Worm (Caenorhabditis elegans): ENCODE data around the gene tig-3.

The tig-3 gene

DNA sequence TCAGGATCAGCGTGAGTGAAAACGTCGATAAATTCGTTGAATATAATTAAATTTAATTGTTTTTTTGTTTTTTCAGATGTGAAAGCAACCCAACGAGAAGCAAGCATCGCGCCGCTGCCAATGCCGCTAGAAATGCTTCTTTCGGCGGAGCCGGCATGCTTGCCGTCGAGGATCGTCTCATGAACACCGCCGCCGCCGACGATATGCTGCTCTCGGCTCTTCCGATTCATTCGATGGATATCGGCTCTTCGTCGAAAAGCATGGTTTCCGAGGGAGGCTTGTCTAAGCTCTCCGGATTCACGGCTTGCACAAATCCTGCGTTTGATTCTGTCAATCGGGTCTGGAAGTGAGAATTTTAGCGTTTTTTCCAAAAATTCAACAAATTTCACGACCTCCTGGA is 18.4 kb downstream of the tig-3 start:
- no peak for TF ChIP-seq ceh-31 (tag; optimal IDR thresholded peaks at IDR 0.05)
- no peak for TF ChIP-seq hlh-6 (tag; optimal IDR thresholded peaks at IDR 0.05)
- no peak for TF ChIP-seq ceh-34 (tag; optimal IDR thresholded peaks at IDR 0.05)
- no peak for TF ChIP-seq nhr-232 (tag; optimal IDR thresholded peaks at IDR 0.05)
- no peak for TF ChIP-seq pha-2 (tag; optimal IDR thresholded peaks at IDR 0.05)
- TF ChIP-seq ets-4 (tag; optimal IDR thresholded peaks at IDR 0.05): no peak
- TF ChIP-seq nhr-11 (tag; optimal IDR thresholded peaks at IDR 0.05): no peak
- no peak for TF ChIP-seq fkh-6 (tag; optimal IDR thresholded peaks at IDR 0.05)
- no peak for TF ChIP-seq C08G9.2 (tag; optimal IDR thresholded peaks at IDR 0.05)
- TF ChIP-seq ceh-9 (tag; optimal IDR thresholded peaks at IDR 0.05): no peak

DNA sequence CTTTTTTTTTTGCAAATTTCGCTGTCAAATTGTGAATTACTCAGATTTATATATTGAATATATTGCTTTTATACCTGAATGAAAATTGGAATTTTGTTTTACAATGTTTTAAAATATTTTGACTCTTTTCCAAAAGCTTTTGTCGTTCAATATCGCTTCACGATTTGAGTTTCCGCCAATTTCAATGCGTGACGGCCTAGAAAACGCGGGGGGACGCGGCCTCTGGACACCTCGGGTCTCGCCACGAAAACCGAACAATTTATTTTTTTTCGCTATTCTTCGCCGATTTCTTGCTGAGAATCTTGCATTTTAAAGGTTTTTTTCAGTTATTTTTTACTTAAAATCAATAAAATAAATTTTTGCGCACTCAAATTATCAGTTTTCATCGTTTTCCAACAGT is 18.9 kb downstream of the tig-3 start, which contains the start of gene Y46E12BL.2:
Y46E12BL.2 (plus strand) TSS at position 243 of the 400 bp plus-strand sequence.
- TF ChIP-seq pha-4 (tag; optimal IDR thresholded peaks at IDR 0.05) (no peak), T23F11.4 (GFP tag; optimal IDR thresholded peaks at IDR 0.05) (no peak), C38D4.7 (GFP tag; optimal IDR thresholded peaks at IDR 0.05) (no peak), pha-2 (tag; optimal IDR thresholded peaks at IDR 0.05) (no peak), ceh-45 (GFP tag; IDR thresholded peaks at IDR 0.05) (no peak), hlh-15 (tag; optimal IDR thresholded peaks at IDR 0.05) (no peak), ets-4 (tag; optimal IDR thresholded peaks at IDR 0.05) (peak; percentile 81), elt-4 (tag; optimal IDR thresholded peaks at IDR 0.05) (no peak), pqm-1 (tag; optimal IDR thresholded peaks at IDR 0.05) (no peak), unc-3 (GFP tag; conservative IDR thresholded peaks at IDR 0.05) (0 out of 2 replicates have a peak, but pooled peaks have one; percentile 22), unc-3 (tag; optimal IDR thresholded peaks at IDR 0.05) (no peak), unc-86 (tag; optimal IDR thresholded peaks at IDR 0.05) (peak; percentile 5), ref-2 (tag; optimal IDR thresholded peaks at IDR 0.05) (peak; percentile 41), npax-4 (tag; optimal IDR thresholded peaks at IDR 0.05) (no peak), madf-2 (tag; optimal IDR thresholded peaks at IDR 0.05) (no peak), hlh-30 (tag; optimal IDR thresholded peaks at IDR 0.05; ENCODE audit: insufficient read depth) (no peak), ceh-14 (tag; optimal IDR thresholded peaks at IDR 0.05) (peak; percentile 27), ceh-48 (tag; optimal IDR thresholded peaks at IDR 0.05) (no peak), ttx-3 (tag; optimal IDR thresholded peaks at IDR 0.05) (no peak), ceh-31 (tag; optimal IDR thresholded peaks at IDR 0.05) (peak; percentile 92), mec-3 (tag; optimal IDR thresholded peaks at IDR 0.05; ENCODE audit: borderline replicate concordance) (no peak), unc-55 (GFP tag; optimal IDR thresholded peaks at IDR 0.05) (no peak), nhr-232 (tag; optimal IDR thresholded peaks at IDR 0.05) (no peak), hlh-6 (tag; optimal IDR thresholded peaks at IDR 0.05) (no peak), sox-4 (tag; optimal IDR thresholded peaks at IDR 0.05) (no peak), pag-3 (tag; optimal IDR thresholded peaks at IDR 0.05; ENCODE audit: borderline replicate concordance) (no peak), ceh-24 (tag; optimal IDR thresholded peaks at IDR 0.05) (no peak), che-1 (tag; optimal IDR thresholded peaks at IDR 0.05) (no peak), rnt-1 (tag; optimal IDR thresholded peaks at IDR 0.05) (peak; percentile 40), sdc-2 (tag; optimal IDR thresholded peaks at IDR 0.05) (no peak), syd-9 (tag; optimal IDR thresholded peaks at IDR 0.05) (no peak), ztf-16 (tag; optimal IDR thresholded peaks at IDR 0.05) (no peak), zip-5 (tag; optimal IDR thresholded peaks at IDR 0.05) (peak; percentile 54), odd-2 (tag; optimal IDR thresholded peaks at IDR 0.05) (no peak), pax-1 (tag; optimal IDR thresholded peaks at IDR 0.05) (no peak), fax-1 (tag; optimal IDR thresholded peaks at IDR 0.05) (peak; percentile 60), nhr-11 (tag; optimal IDR thresholded peaks at IDR 0.05) (no peak), lim-6 (tag; optimal IDR thresholded peaks at IDR 0.05) (no peak), ceh-30 (tag; optimal IDR thresholded peaks at IDR 0.05) (peak; percentile 67), ceh-19 (GFP tag; optimal IDR thresholded peaks at IDR 0.05) (no peak), fkh-6 (tag; optimal IDR thresholded peaks at IDR 0.05) (no peak), Y22D7AL.16 (tag; optimal IDR thresholded peaks at IDR 0.05) (no peak), hlh-8 (tag; optimal IDR thresholded peaks at IDR 0.05) (peak; percentile 76), pat-9 (tag; optimal IDR thresholded peaks at IDR 0.05) (no peak), C08G9.2 (tag; optimal IDR thresholded peaks at IDR 0.05) (peak; percentile 86), tbx-7 (tag; optimal IDR thresholded peaks at IDR 0.05) (peak; percentile 78), ceh-18 (tag; optimal IDR thresholded peaks at IDR 0.05) (peak; percentile 15), sox-2 (GFP tag; IDR thresholded peaks at IDR 0.05) (no peak), ceh-34 (tag; optimal IDR thresholded peaks at IDR 0.05) (peak; percentile 31), nfya-1 (tag; optimal IDR thresholded peaks at IDR 0.05) (peak; percentile 57)

Measured in whole organism, late embryonic.